Worm (Caenorhabditis elegans) whole organism, early embryonic: ENCODE measurements around the gene arrd-23.

ENCODE experiments used
- B0310.2 ChIP-seq: sonication (generic microtip); optimal IDR thresholded peaks from 2 replicates; lab custom pipeline; 2016; ENCODE audit warnings: mild to moderate bottlenecking, missing genetic modification characterization, missing compliant biosample characterization
- F13C5.2 ChIP-seq: sonication (generic microtip); optimal IDR thresholded peaks from 2 replicates; lab custom pipeline; 2017; ENCODE audit warnings: mild to moderate bottlenecking, missing genetic modification characterization, inconsistent platforms, missing compliant biosample characterization
- ama-1 ChIP-seq: fragments of 150-350 bp; optimal IDR thresholded peaks from 2 replicates; lab custom pipeline; 2014
- ceh-13 ChIP-seq: fragments of 200-800 bp; sonication (Bioruptor generic); optimal IDR thresholded peaks from 2 replicates; lab custom pipeline; 2018; ENCODE audit warnings: mild to moderate bottlenecking, missing genetic modification characterization, missing compliant biosample characterization
- ets-7 ChIP-seq: sonication (generic microtip); optimal IDR thresholded peaks from 2 replicates; lab custom pipeline; 2016; ENCODE audit warnings: missing genotype, missing genetic modification characterization, missing compliant biosample characterization
- flt-1 ChIP-seq: fragments of 200-800 bp; sonication (Bioruptor generic); IDR thresholded peaks from 2 replicates; pipeline ENCODE4 v1.3.6; 2022; ENCODE audit warnings: missing genetic modification characterization, missing compliant biosample characterization
- hmbx-1 ChIP-seq: sonication (generic microtip); optimal IDR thresholded peaks from 2 replicates; lab custom pipeline; 2016; ENCODE audit warnings: mild to moderate bottlenecking, missing genetic modification characterization, missing compliant biosample characterization
- hnd-1 ChIP-seq: sonication (generic microtip); optimal IDR thresholded peaks from 2 replicates; lab custom pipeline; 2016; ENCODE audit warnings: missing genetic modification characterization, missing compliant biosample characterization
- pes-1 ChIP-seq: fragments of 200-800 bp; sonication (Bioruptor generic); IDR thresholded peaks from 2 replicates; pipeline ENCODE4 v1.3.6; 2022; ENCODE audit warnings: missing genetic modification reagents, missing genetic modification characterization, missing compliant biosample characterization
- scrt-1 ChIP-seq: fragments of 200-800 bp; sonication (Bioruptor generic); IDR thresholded peaks from 2 replicates; pipeline ENCODE4 v1.3.6; 2022; ENCODE audit warnings: missing genetic modification characterization, missing compliant biosample characterization
- tbx-37 ChIP-seq: fragments of 200-800 bp; sonication (Bioruptor generic); conservative IDR thresholded peaks from 2 replicates; pipeline ENCODE4 v1.3.6; 2022; ENCODE audit warnings: missing genetic modification reagents, missing genetic modification characterization, missing compliant biosample characterization
- tra-4 ChIP-seq: sonication (generic microtip); optimal IDR thresholded peaks from 2 replicates; lab custom pipeline; 2017; ENCODE audit warnings: missing genetic modification characterization, missing compliant biosample characterization

- TF ChIP-seq hmbx-1 (tag; lab: Kevin White, UChicago): no peak
- TF ChIP-seq tra-4 (tag; lab: Kevin White, UChicago): no peak
- no peak for TF ChIP-seq pes-1 (GFP tag; lab: Robert Waterston, UW)
- TF ChIP-seq ama-1 (lab: Kevin White, UChicago): no peak
- TF ChIP-seq ceh-13 (GFP tag; lab: Kevin White, UChicago): no peak
- TF ChIP-seq scrt-1 (GFP tag; lab: Robert Waterston, UW): no peak
- no peak for TF ChIP-seq B0310.2
- TF ChIP-seq tbx-37: no peak
- TF ChIP-seq hnd-1 (tag; lab: Kevin White, UChicago): no peak
- TF ChIP-seq ets-7 (tag; lab: Kevin White, UChicago): no peak
- no peak for TF ChIP-seq flt-1 (GFP tag; lab: Robert Waterston, UW)
- TF ChIP-seq F13C5.2 (tag; lab: Kevin White, UChicago): no peak
Measured at ce11 chrX:4879998-4880397, 5.8 kb upstream of the arrd-23 start.
